Worm (Caenorhabditis elegans): ENCODE measurements around the gene elf-1.
A peak's percentile ranks its signal among the peaks of the same experiment; 100 is the strongest.

DNA sequence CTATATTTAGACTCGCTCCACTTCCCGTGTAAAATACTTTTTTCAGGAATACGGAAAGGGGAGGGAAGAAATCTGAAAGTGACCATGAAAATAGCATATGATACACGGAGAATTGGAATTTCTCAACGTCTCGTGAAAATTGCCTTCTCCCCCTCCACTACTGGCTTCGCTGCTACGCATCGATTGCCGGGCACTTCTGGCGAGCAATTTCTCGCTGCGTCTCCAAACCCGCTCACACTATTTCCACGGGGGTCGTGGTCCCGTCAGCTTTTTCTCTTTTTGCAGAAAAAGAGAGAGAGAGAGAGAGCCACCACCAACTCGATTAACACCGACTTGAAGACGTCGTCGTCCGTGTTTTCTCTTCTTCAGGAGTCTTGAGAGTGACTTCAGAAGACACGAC lies 18.0 kb upstream of the elf-1 start:
- TF ChIP-seq T22C8.4 (GFP tag; IDR thresholded peaks at IDR 0.05) (0 out of 2 replicates have a peak, but pooled peaks have one; percentile 11), klf-2 (GFP tag; conservative IDR thresholded peaks at IDR 0.05) (no peak), ref-1 (GFP tag; conservative IDR thresholded peaks at IDR 0.05) (no peak), ztf-23 (GFP tag; IDR thresholded peaks at IDR 0.05) (no peak)
